Worm (Caenorhabditis elegans): ENCODE data around the gene C38D4.10.

The C38D4.10 gene

ce11 chrIII:4802707-4803106, 20.4 kb downstream of the C38D4.10 start, which contains the start of gene metl-5:
TSS of gene metl-5 (plus strand) at chrIII:4803007.
- TF ChIP-seq ama-1 (optimal IDR thresholded peaks at IDR 0.05) (peak; percentile 9), pha-4 (GFP tag; IDR thresholded peaks at IDR 0.05) (no peak), pha-4 (tag; optimal IDR thresholded peaks at IDR 0.05) (no peak)

DNA sequence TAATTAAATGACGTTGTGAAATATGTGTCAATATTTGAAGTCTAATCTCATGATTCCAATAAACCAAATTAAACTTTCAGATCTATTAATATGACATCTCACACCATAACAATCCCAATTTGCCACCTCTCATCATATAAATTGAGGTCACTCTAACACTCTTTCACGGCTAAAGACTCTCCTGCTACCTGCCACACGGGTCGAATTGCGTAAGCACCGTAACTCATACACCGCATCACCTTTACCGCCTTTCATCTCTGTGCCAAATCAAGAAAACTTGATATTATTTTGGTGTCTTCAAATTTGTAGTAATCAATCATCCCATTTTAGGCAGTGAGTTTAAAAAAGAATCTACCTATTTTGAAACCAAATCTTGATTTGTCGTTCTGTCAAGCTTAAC, 24.0 kb downstream of the C38D4.10 start:
- TF ChIP-seq daf-8 (GFP tag; IDR thresholded peaks at IDR 0.05) (no peak), lin-1 (GFP tag; IDR thresholded peaks at IDR 0.05) (no peak), mep-1 (tag; optimal IDR thresholded peaks at IDR 0.05) (no peak), ctbp-1 (GFP tag; IDR thresholded peaks at IDR 0.05) (no peak), hif-1 (tag; optimal IDR thresholded peaks at IDR 0.05) (no peak), set-16 (GFP tag; IDR thresholded peaks at IDR 0.05) (no peak), aha-1 (tag) (no peak), F26F4.8 (GFP tag; conservative IDR thresholded peaks at IDR 0.05) (no peak), egl-27 (tag; optimal IDR thresholded peaks at IDR 0.05) (no peak), hlh-30 (tag; optimal IDR thresholded peaks at IDR 0.05; ENCODE audit: insufficient read depth) (no peak), Y75B8A.6 (GFP tag; IDR thresholded peaks at IDR 0.05) (no peak), ztf-7 (tag; optimal IDR thresholded peaks at IDR 0.05) (no peak)

ce11 chrIII:4808089-4808488, 25.8 kb downstream of the C38D4.10 start:
- TF ChIP-seq lin-38 (GFP tag; IDR thresholded peaks at IDR 0.05) (0 out of 2 replicates have a peak, but pooled peaks have one; percentile 17), daf-16 (GFP tag; optimal IDR thresholded peaks at IDR 0.05) (no peak), daf-16 (tag; optimal IDR thresholded peaks at IDR 0.05) (peak; percentile 9), lsy-2 (tag; optimal IDR thresholded peaks at IDR 0.05) (no peak)

ce11 chrIII:4809526-4810153, 27.3 kb downstream of the C38D4.10 start, which contains the start of gene pal-1:
TSS of gene pal-1 (minus strand) at chrIII:4809576.
- TF ChIP-seq ceh-20 (GFP tag; IDR thresholded peaks at IDR 0.05) (no peak), Y75B8A.6 (GFP tag; IDR thresholded peaks at IDR 0.05) (no peak), dpl-1 (GFP tag; optimal IDR thresholded peaks at IDR 0.05) (no peak), R02D3.7 (tag; optimal IDR thresholded peaks at IDR 0.05) (no peak), nhr-237 (tag; optimal IDR thresholded peaks at IDR 0.05) (no peak), hlh-11 (tag; optimal IDR thresholded peaks at IDR 0.05) (no peak), ces-1 (GFP tag; optimal IDR thresholded peaks at IDR 0.05) (no peak), skn-1 (tag; optimal IDR thresholded peaks at IDR 0.05) (no peak), hif-1 (tag; optimal IDR thresholded peaks at IDR 0.05) (no peak), saeg-2 (GFP tag; IDR thresholded peaks at IDR 0.05) (no peak), duxl-1 (tag; optimal IDR thresholded peaks at IDR 0.05; ENCODE audit: poor library complexity) (no peak), pqm-1 (tag; optimal IDR thresholded peaks at IDR 0.05) (no peak)

DNA sequence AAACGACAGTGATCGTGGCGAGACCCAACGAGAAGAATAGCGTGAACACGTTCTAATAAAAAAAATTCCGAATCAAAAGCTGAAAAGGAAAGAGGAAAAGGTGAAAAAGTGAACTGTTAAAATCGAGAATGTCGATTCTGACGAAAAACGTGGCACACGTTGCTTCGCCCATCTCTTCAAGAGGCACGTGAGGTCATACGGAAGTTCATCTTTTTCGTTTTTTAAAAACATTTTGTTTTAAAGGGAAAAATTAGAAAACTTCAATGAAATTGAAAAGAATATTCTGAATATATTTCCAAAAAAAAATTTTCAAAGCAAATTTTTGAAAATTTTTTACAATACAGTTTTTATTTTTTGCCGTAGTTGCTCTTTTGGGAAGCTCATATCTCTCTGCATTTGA, 28.9 kb downstream of the C38D4.10 start, which contains the start of gene C38D4.7:
TSS of gene C38D4.7 (minus strand) at position 101 of the 400 bp plus-strand sequence.
- TF ChIP-seq daf-19 (GFP tag; conservative IDR thresholded peaks at IDR 0.05) (no peak), lir-3 (tag; optimal IDR thresholded peaks at IDR 0.05) (no peak), fos-1 (tag; optimal IDR thresholded peaks at IDR 0.05) (no peak), F10B5.3 (tag; optimal IDR thresholded peaks at IDR 0.05) (no peak), mdt-29 (GFP tag; IDR thresholded peaks at IDR 0.05) (no peak), cey-2 (tag; optimal IDR thresholded peaks at IDR 0.05; ENCODE audit: borderline replicate concordance, insufficient read depth) (no peak), snpc-1.2 (GFP tag; IDR thresholded peaks at IDR 0.05) (no peak), nhr-6 (tag; optimal IDR thresholded peaks at IDR 0.05) (no peak), dve-1 (tag; optimal IDR thresholded peaks at IDR 0.05; ENCODE audit: insufficient read depth) (no peak)
